Worm (Caenorhabditis elegans) whole organism, mixed stage, embryonic: ENCODE measurements around the gene R10E9.3.
A peak's percentile ranks its signal among the peaks of the same experiment; 100 is the strongest.

Experiments
- bed-3 ChIP-seq: fragments of 200-800 bp; sonication (Bioruptor generic); optimal IDR thresholded peaks from 3 replicates; lab custom pipeline; 2018; ENCODE audit warnings: mild to moderate bottlenecking, missing genetic modification characterization, moderate library complexity, missing compliant biosample characterization
- blmp-1 ChIP-seq: fragments of 150-350 bp; optimal IDR thresholded peaks from 2 replicates; lab custom pipeline; 2014; ENCODE audit warnings: missing biosample characterization, missing genetic modification characterization
- ceh-39 ChIP-seq: fragments of 150-350 bp; optimal IDR thresholded peaks from 2 replicates; lab custom pipeline; 2014; ENCODE audit warnings: missing biosample characterization, missing genetic modification characterization
- ceh-43 ChIP-seq: fragments of 200-800 bp; sonication (Bioruptor generic); optimal IDR thresholded peaks from 2 replicates; lab custom pipeline; 2018; ENCODE audit warnings: mild to moderate bottlenecking, missing genetic modification characterization, moderate library complexity, missing compliant biosample characterization
- ceh-83 ChIP-seq: fragments of 200-800 bp; sonication (Bioruptor generic); optimal IDR thresholded peaks from 2 replicates; lab custom pipeline; 2018; ENCODE audit warnings: mild to moderate bottlenecking, missing genetic modification characterization, missing compliant biosample characterization
- ces-1 ChIP-seq: fragments of 150-350 bp; optimal IDR thresholded peaks from 2 replicates; lab custom pipeline; 2014; ENCODE audit warnings: missing biosample characterization, missing genetic modification reagents, missing genetic modification characterization
- cnd-1 ChIP-seq: fragments of 200-800 bp; sonication (Bioruptor generic); optimal IDR thresholded peaks from 2 replicates; lab custom pipeline; 2018; ENCODE audit warnings: mild to moderate bottlenecking, missing genetic modification characterization, missing compliant biosample characterization
- drap-1 ChIP-seq: fragments of 200-800 bp; sonication (Bioruptor generic); optimal IDR thresholded peaks from 3 replicates; lab custom pipeline; 2018; ENCODE audit warnings: mild to moderate bottlenecking, missing genetic modification characterization, missing compliant biosample characterization
- elt-1 ChIP-seq: sonication (generic microtip); optimal IDR thresholded peaks from 2 replicates; lab custom pipeline; 2017; ENCODE audit warnings: missing genetic modification characterization, mild to moderate bottlenecking, missing compliant biosample characterization, antibody characterized with exemption, moderate library complexity, borderline replicate concordance; ENCODE audit not compliant: insufficient read depth
- elt-3 ChIP-seq: fragments of 150-350 bp; optimal IDR thresholded peaks from 2 replicates; lab custom pipeline; 2014; ENCODE audit warnings: missing biosample characterization, missing genetic modification characterization
- flh-1 ChIP-seq: fragments of 200-800 bp; sonication (Bioruptor generic); optimal IDR thresholded peaks from 2 replicates; lab custom pipeline; 2018; ENCODE audit warnings: mild to moderate bottlenecking, missing genetic modification characterization, moderate library complexity, missing compliant biosample characterization
- ham-2 ChIP-seq: fragments of 200-800 bp; sonication (Bioruptor generic); optimal IDR thresholded peaks from 2 replicates; lab custom pipeline; 2018; ENCODE audit warnings: mild to moderate bottlenecking, missing genetic modification characterization, missing compliant biosample characterization
- hlh-1 ChIP-seq: fragments of 150-350 bp; optimal IDR thresholded peaks from 2 replicates; lab custom pipeline; 2014; ENCODE audit warnings: missing biosample characterization, missing genetic modification reagents, missing genetic modification characterization
- lin-13 ChIP-seq: fragments of 150-350 bp; optimal IDR thresholded peaks from 2 replicates; lab custom pipeline; 2014; ENCODE audit warnings: missing biosample characterization, missing genetic modification characterization
- lin-32 ChIP-seq: fragments of 200-800 bp; sonication (Bioruptor generic); optimal IDR thresholded peaks from 2 replicates; lab custom pipeline; 2018; ENCODE audit warnings: mild to moderate bottlenecking, missing genetic modification characterization, missing compliant biosample characterization
- lsy-2 ChIP-seq: fragments of 150-350 bp; optimal IDR thresholded peaks from 2 replicates; lab custom pipeline; 2014; ENCODE audit warnings: missing biosample characterization, missing genetic modification characterization
- mab-5 ChIP-seq: fragments of 150-350 bp; optimal IDR thresholded peaks from 2 replicates; lab custom pipeline; 2014; ENCODE audit warnings: missing biosample characterization, missing genetic modification characterization
- nhr-12 ChIP-seq: fragments of 150-350 bp; optimal IDR thresholded peaks from 2 replicates; lab custom pipeline; 2014; ENCODE audit warnings: missing biosample characterization, missing genetic modification characterization
- nhr-2 ChIP-seq: fragments of 150-350 bp; optimal IDR thresholded peaks from 2 replicates; lab custom pipeline; 2014; ENCODE audit warnings: missing biosample characterization, missing genetic modification characterization
- nhr-237 ChIP-seq: fragments of 150-350 bp; optimal IDR thresholded peaks from 2 replicates; lab custom pipeline; 2014; ENCODE audit warnings: missing biosample characterization, missing genetic modification characterization
- nhr-28 ChIP-seq: fragments of 150-350 bp; optimal IDR thresholded peaks from 2 replicates; lab custom pipeline; 2014; ENCODE audit warnings: missing biosample characterization, missing genetic modification characterization
- sem-2 ChIP-seq: fragments of 200-800 bp; sonication (Bioruptor generic); optimal IDR thresholded peaks from 2 replicates; lab custom pipeline; 2018; ENCODE audit warnings: mild to moderate bottlenecking, missing genetic modification characterization, missing compliant biosample characterization
- snpc-4 ChIP-seq: fragments of 150-350 bp; optimal IDR thresholded peaks from 2 replicates; lab custom pipeline; 2014; ENCODE audit warnings: missing biosample characterization, missing genetic modification characterization
- tbx-8 ChIP-seq: fragments of 200-800 bp; sonication (Bioruptor generic); optimal IDR thresholded peaks from 2 replicates; lab custom pipeline; 2018; ENCODE audit warnings: mild to moderate bottlenecking, missing genetic modification characterization, moderate library complexity, missing compliant biosample characterization
- unc-120 ChIP-seq: sonication (generic microtip); optimal IDR thresholded peaks from 2 replicates; lab custom pipeline; 2017; ENCODE audit warnings: missing genetic modification characterization, missing compliant biosample characterization; ENCODE audit not compliant: poor library complexity, severe bottlenecking
- unc-39 ChIP-seq: fragments of 150-350 bp; optimal IDR thresholded peaks from 2 replicates; lab custom pipeline; 2014; ENCODE audit warnings: missing biosample characterization, missing genetic modification characterization
- unc-62 ChIP-seq: fragments of 150-350 bp; optimal IDR thresholded peaks from 2 replicates; lab custom pipeline; 2014; ENCODE audit warnings: missing biosample characterization, missing genetic modification reagents, missing genetic modification characterization
- zip-8 ChIP-seq: fragments of 150-350 bp; optimal IDR thresholded peaks from 2 replicates; lab custom pipeline; 2014; ENCODE audit warnings: missing biosample characterization, missing genetic modification characterization
- ztf-11 ChIP-seq: fragments of 150-350 bp; optimal IDR thresholded peaks from 2 replicates; lab custom pipeline; 2014; ENCODE audit warnings: missing biosample characterization, missing genetic modification characterization

R10E9.3 gene

ce11 chrIII:3918569-3918968, 41.5 kb upstream of the R10E9.3 start, which contains the start of gene ZK1058.3:
TSS of gene ZK1058.3 (plus strand) at chrIII:3918869.
- no peak for TF ChIP-seq lin-13 (tag; lab: Kevin White, UChicago)
- TF ChIP-seq lin-32 (GFP tag; lab: Kevin White, UChicago), result no peak
- no peak for TF ChIP-seq elt-1 (tag; lab: Kevin White, UChicago)
- no peak for TF ChIP-seq mab-5 (tag; lab: Kevin White, UChicago)
- TF ChIP-seq unc-39, result no peak
- no peak for TF ChIP-seq ceh-39
- TF ChIP-seq ces-1 (GFP tag; lab: Kevin White, UChicago), result peak; percentile 8
- no peak for TF ChIP-seq nhr-2
- TF ChIP-seq ceh-83 (GFP tag; lab: Kevin White, UChicago), result no peak

ce11 chrIII:3921646-3922328, 38.2 kb upstream of the R10E9.3 start, which contains the start of the genes metl-6 and nit-1:
TSS of gene metl-6 (minus strand) at chrIII:3921711.
TSS of gene nit-1 (plus strand) at chrIII:3922207.
- TF ChIP-seq nhr-28 (tag; lab: Kevin White, UChicago) (no peak), sem-2 (GFP tag; lab: Kevin White, UChicago) (no peak), snpc-4 (tag; lab: Kevin White, UChicago) (no peak), lin-32 (GFP tag; lab: Kevin White, UChicago) (no peak), zip-8 (tag; lab: Kevin White, UChicago) (no peak), cnd-1 (tag; lab: Kevin White, UChicago) (no peak), blmp-1 (tag; lab: Kevin White, UChicago) (no peak), lsy-2 (no peak), nhr-12 (tag; lab: Kevin White, UChicago) (no peak)

ce11 chrIII:3926116-3926515, 33.9 kb upstream of the R10E9.3 start, which contains the start of gene ZK1058.9:
TSS of gene ZK1058.9 (minus strand) at chrIII:3926216.
- TF ChIP-seq cnd-1 (tag; lab: Kevin White, UChicago) (no peak), tbx-8 (GFP tag; lab: Kevin White, UChicago) (no peak), nhr-12 (tag; lab: Kevin White, UChicago) (no peak), ztf-11 (tag; lab: Kevin White, UChicago) (no peak), nhr-2 (no peak), lsy-2 (no peak), nhr-237 (tag; lab: Kevin White, UChicago) (no peak), elt-1 (tag; lab: Kevin White, UChicago) (no peak), bed-3 (GFP tag; lab: Kevin White, UChicago) (no peak), unc-62 (no peak), nhr-28 (tag; lab: Kevin White, UChicago) (no peak), unc-120 (tag; lab: Kevin White, UChicago) (no peak), drap-1 (GFP tag; lab: Kevin White, UChicago) (no peak), ceh-43 (no peak), ham-2 (no peak), sem-2 (GFP tag; lab: Kevin White, UChicago) (no peak), snpc-4 (tag; lab: Kevin White, UChicago) (no peak)

ce11 chrIII:3926801-3927200, 33.2 kb upstream of the R10E9.3 start:
- no peak for TF ChIP-seq tbx-8 (GFP tag; lab: Kevin White, UChicago)
- TF ChIP-seq elt-1 (tag; lab: Kevin White, UChicago), result no peak
- TF ChIP-seq unc-120 (tag; lab: Kevin White, UChicago), result no peak
- no peak for TF ChIP-seq elt-3 (tag; lab: Kevin White, UChicago)
- no peak for TF ChIP-seq cnd-1 (tag; lab: Kevin White, UChicago)
- TF ChIP-seq nhr-12 (tag; lab: Kevin White, UChicago), result no peak
- TF ChIP-seq ceh-43, result no peak
- TF ChIP-seq bed-3 (GFP tag; lab: Kevin White, UChicago), result no peak
- no peak for TF ChIP-seq ceh-39
- no peak for TF ChIP-seq flh-1 (GFP tag; lab: Kevin White, UChicago)

ce11 chrIII:3927450-3927849, 32.6 kb upstream of the R10E9.3 start:
- TF ChIP-seq hlh-1 (tag; lab: Kevin White, UChicago) (peak; percentile 49), ceh-39 (no peak), unc-120 (tag; lab: Kevin White, UChicago) (peak; percentile 93), unc-62 (peak; percentile 48)
